Fruit fly (Drosophila melanogaster) whole organism, embryonic: Measurements from ENCODE around the gene nAChRbeta1.

ENCODE experiments used
- CG12219 ChIP-seq: fragments of 200-800 bp; sonication (Bioruptor generic); optimal IDR thresholded peaks from 3 replicates; lab custom pipeline; 2018; ENCODE audit warnings: missing biosample characterization, mild to moderate bottlenecking, missing genetic modification characterization
- Sox102F ChIP-seq: fragments of 200-800 bp; sonication (Bioruptor generic); optimal IDR thresholded peaks from 2 replicates; lab custom pipeline; 2018; ENCODE audit warnings: missing biosample characterization, mild to moderate bottlenecking, missing genetic modification characterization, moderate library complexity
- run ChIP-seq: fragments of 200-800 bp; sonication (Bioruptor generic); optimal IDR thresholded peaks from 3 replicates; lab custom pipeline; 2018; ENCODE audit warnings: missing biosample characterization, mild to moderate bottlenecking, missing genetic modification characterization
- tio ChIP-seq: fragments of 200-800 bp; sonication (Bioruptor generic); optimal IDR thresholded peaks from 2 replicates; lab custom pipeline; 2017; ENCODE audit warnings: missing biosample characterization, missing genetic modification characterization, inconsistent platforms

DNA sequence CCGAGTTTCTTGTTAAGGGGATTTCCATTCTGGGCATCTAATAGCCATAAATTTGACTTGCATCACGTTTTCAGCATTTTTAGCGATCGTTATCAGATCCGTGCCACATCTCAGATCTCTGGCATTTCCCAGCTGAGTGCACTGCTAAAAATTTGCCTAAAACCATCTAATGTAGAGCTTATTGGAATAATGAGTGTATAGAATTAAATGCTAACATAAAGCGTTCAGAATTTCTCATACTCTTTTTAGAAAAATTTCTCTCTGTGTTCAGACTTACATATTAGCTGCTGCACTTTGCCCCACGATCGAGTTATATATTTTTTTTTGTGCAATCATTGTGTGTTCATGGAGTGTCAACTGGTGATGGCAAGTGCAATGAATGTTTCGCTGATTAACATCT, 21.4 kb upstream of the nAChRbeta1 start:
- TF ChIP-seq CG12219 (GFP tag; lab: Kevin White, UChicago), result no peak
- TF ChIP-seq run, result no peak
- TF ChIP-seq tio, result no peak
- peak; percentile 23 for TF ChIP-seq Sox102F (GFP tag; lab: Kevin White, UChicago)
